Worm (Caenorhabditis elegans) whole organism, L1 larva: ENCODE data around the gene B0280.2.
A peak's percentile ranks its signal among the peaks of the same experiment; 100 is the strongest.

Experiments
- C04F5.9 ChIP-seq: sonication (generic microtip); optimal IDR thresholded peaks from 2 replicates; lab custom pipeline; 2016; ENCODE audit warnings: missing genetic modification characterization, missing compliant biosample characterization
- C16A3.4 ChIP-seq: fragments of 150-350 bp; optimal IDR thresholded peaks from 2 replicates; lab custom pipeline; 2014; ENCODE audit warnings: missing biosample characterization, missing genetic modification characterization
- C34B4.2 ChIP-seq: sonication (generic microtip); optimal IDR thresholded peaks from 2 replicates; lab custom pipeline; 2017; ENCODE audit warnings: mild to moderate bottlenecking, missing genetic modification characterization, missing compliant biosample characterization
- F16B12.6 ChIP-seq: fragments of 150-350 bp; optimal IDR thresholded peaks from 2 replicates; lab custom pipeline; 2014; ENCODE audit warnings: missing biosample characterization, missing genetic modification characterization
- aha-1 ChIP-seq: fragments of 150-350 bp; optimal IDR thresholded peaks from 2 replicates; lab custom pipeline; 2014; ENCODE audit warnings: missing biosample characterization, missing genetic modification characterization
- blmp-1 ChIP-seq: fragments of 150-350 bp; optimal IDR thresholded peaks from 2 replicates; lab custom pipeline; 2014; ENCODE audit warnings: missing biosample characterization, missing genetic modification characterization
- ceh-8 ChIP-seq: fragments of 200-800 bp; sonication (Bioruptor generic); optimal IDR thresholded peaks from 2 replicates; lab custom pipeline; 2018; ENCODE audit warnings: mild to moderate bottlenecking, missing genetic modification characterization, moderate library complexity, missing compliant biosample characterization
- ceh-88 ChIP-seq: fragments of 200-800 bp; sonication (Bioruptor generic); IDR thresholded peaks from 2 replicates; pipeline ENCODE4 v1.3.6; 2022; ENCODE audit warnings: missing genetic modification characterization, missing compliant biosample characterization
- ceh-90 ChIP-seq: sonication (generic microtip); optimal IDR thresholded peaks from 2 replicates; lab custom pipeline; 2016; ENCODE audit warnings: missing genetic modification characterization, missing compliant biosample characterization
- ces-1 ChIP-seq: fragments of 150-350 bp; optimal IDR thresholded peaks from 2 replicates; lab custom pipeline; 2014; ENCODE audit warnings: missing biosample characterization, missing genetic modification reagents, missing genetic modification characterization
- dpl-1 ChIP-seq, 3 experiments: fragments of 150-350 bp in 2 of 3; sonication (generic microtip) in 1 of 3; optimal IDR thresholded peaks; 2 replicates each; lab custom pipeline; 2014 to 2017; ENCODE audit warnings: missing biosample characterization in 3 of 3, missing genetic modification characterization in 3 of 3, missing genetic modification reagents in 3 of 3
- dsc-1 ChIP-seq: sonication (generic microtip); optimal IDR thresholded peaks from 2 replicates; lab custom pipeline; 2016; ENCODE audit warnings: mild to moderate bottlenecking, missing genetic modification characterization, missing compliant biosample characterization
- efl-3 ChIP-seq: fragments of 200-800 bp; sonication (Bioruptor generic); optimal IDR thresholded peaks from 2 replicates; lab custom pipeline; 2018; ENCODE audit warnings: mild to moderate bottlenecking, missing genetic modification characterization, missing compliant biosample characterization
- egl-13 ChIP-seq: sonication (generic microtip); optimal IDR thresholded peaks from 2 replicates; lab custom pipeline; 2016; ENCODE audit warnings: missing genotype, missing genetic modification reagents, missing genetic modification characterization, missing compliant biosample characterization
- egl-27 ChIP-seq, 2 experiments: fragments of 150-350 bp in 1 of 2; sonication (generic microtip); optimal IDR thresholded peaks; 3 replicates each; lab custom pipeline; 2017 to 2018; ENCODE audit warnings: missing biosample characterization in 2 of 2, missing genetic modification characterization in 2 of 2, missing genetic modification reagents in 2 of 2
- elt-2 ChIP-seq: sonication (generic microtip); optimal IDR thresholded peaks from 2 replicates; lab custom pipeline; 2016; ENCODE audit warnings: missing genetic modification characterization, mild to moderate bottlenecking, inconsistent platforms, missing compliant biosample characterization, missing genetic modification reagents
- elt-3 ChIP-seq, 6 experiments: fragments of 150-350 bp in 1 of 6; sonication (generic microtip); optimal IDR thresholded peaks; 2 replicates each; lab custom pipeline; 2017 to 2018; ENCODE audit warnings: missing biosample characterization in 6 of 6, missing genetic modification characterization in 6 of 6, inconsistent platforms in 1 of 6
- fkh-8 ChIP-seq: sonication (generic microtip); optimal IDR thresholded peaks from 2 replicates; lab custom pipeline; 2016; ENCODE audit warnings: mild to moderate bottlenecking, missing genetic modification characterization, missing compliant biosample characterization
- hlh-17 ChIP-seq: fragments of 200-800 bp; sonication (Bioruptor generic); optimal IDR thresholded peaks from 2 replicates; lab custom pipeline; 2018; ENCODE audit warnings: missing genetic modification characterization, mild to moderate bottlenecking, missing compliant biosample characterization, moderate library complexity, borderline replicate concordance
- hlh-4 ChIP-seq: sonication (generic microtip); optimal IDR thresholded peaks from 2 replicates; lab custom pipeline; 2016; ENCODE audit warnings: mild to moderate bottlenecking, missing genetic modification characterization, missing compliant biosample characterization
- hpl-2 ChIP-seq: fragments of 150-350 bp; optimal IDR thresholded peaks from 2 replicates; lab custom pipeline; 2014; ENCODE audit warnings: missing biosample characterization, missing genetic modification reagents, missing genetic modification characterization
- irx-1 ChIP-seq: sonication (generic microtip); optimal IDR thresholded peaks from 2 replicates; lab custom pipeline; 2016; ENCODE audit warnings: missing genetic modification characterization, missing compliant biosample characterization
- isw-1 ChIP-seq: fragments of 200-800 bp; sonication (Bioruptor generic); IDR thresholded peaks from 2 replicates; pipeline ENCODE4 v1.3.6; 2022; ENCODE audit warnings: missing genetic modification characterization, missing compliant biosample characterization
- jun-1 ChIP-seq: fragments of 150-350 bp; optimal IDR thresholded peaks from 2 replicates; lab custom pipeline; 2014; ENCODE audit warnings: missing biosample characterization, missing genetic modification reagents, missing genetic modification characterization
- lin-14 ChIP-seq: fragments of 200-800 bp; sonication (Bioruptor generic); optimal IDR thresholded peaks from 2 replicates; lab custom pipeline; 2018; ENCODE audit warnings: mild to moderate bottlenecking, missing genetic modification characterization, moderate library complexity, missing compliant biosample characterization
- lin-15B ChIP-seq: fragments of 150-350 bp; sonication (generic microtip); optimal IDR thresholded peaks from 3 replicates; lab custom pipeline; 2014; ENCODE audit warnings: missing biosample characterization, missing genetic modification characterization
- lin-39 ChIP-seq: fragments of 150-350 bp; optimal IDR thresholded peaks from 2 replicates; lab custom pipeline; 2014; ENCODE audit warnings: missing biosample characterization, missing genetic modification reagents, missing genetic modification characterization
- mab-9 ChIP-seq: fragments of 200-800 bp; sonication (Bioruptor generic); IDR thresholded peaks from 2 replicates; pipeline ENCODE4 v1.3.6; 2022; ENCODE audit warnings: missing genetic modification reagents, missing genetic modification characterization, missing compliant biosample characterization
- mef-2 ChIP-seq: fragments of 150-350 bp; optimal IDR thresholded peaks from 2 replicates; lab custom pipeline; 2014; ENCODE audit warnings: missing biosample characterization, missing genetic modification characterization
- nhr-11 ChIP-seq: fragments of 150-350 bp; optimal IDR thresholded peaks from 2 replicates; lab custom pipeline; 2014; ENCODE audit warnings: missing biosample characterization, missing genetic modification characterization
- nhr-19 ChIP-seq: fragments of 200-800 bp; sonication (Bioruptor generic); conservative IDR thresholded peaks from 2 replicates; pipeline ENCODE4 v1.3.6; 2022; ENCODE audit warnings: missing genetic modification characterization, missing compliant biosample characterization
- nhr-237 ChIP-seq: fragments of 150-350 bp; optimal IDR thresholded peaks from 2 replicates; lab custom pipeline; 2014; ENCODE audit warnings: missing biosample characterization, missing genetic modification characterization
- nhr-28 ChIP-seq: fragments of 150-350 bp; optimal IDR thresholded peaks from 2 replicates; lab custom pipeline; 2014; ENCODE audit warnings: missing biosample characterization, missing genetic modification characterization
- nhr-71 ChIP-seq: sonication (generic microtip); optimal IDR thresholded peaks from 2 replicates; lab custom pipeline; 2016; ENCODE audit warnings: mild to moderate bottlenecking, missing genetic modification characterization, moderate library complexity, missing compliant biosample characterization
- nhr-76 ChIP-seq: sonication (generic microtip); optimal IDR thresholded peaks from 2 replicates; lab custom pipeline; 2017; ENCODE audit warnings: missing biosample characterization, missing genetic modification characterization
- nhr-77 ChIP-seq: fragments of 150-350 bp; optimal IDR thresholded peaks from 2 replicates; lab custom pipeline; 2014; ENCODE audit warnings: missing biosample characterization, missing genetic modification characterization
- nhr-84 ChIP-seq: sonication (generic microtip); optimal IDR thresholded peaks from 2 replicates; lab custom pipeline; 2017; ENCODE audit warnings: missing biosample characterization, missing genetic modification characterization
- nhr-85 ChIP-seq: sonication (generic microtip); peaks from one replicate; lab custom pipeline; 2016; ENCODE audit warnings: missing genetic modification characterization, inconsistent platforms, missing compliant biosample characterization
- pag-3 ChIP-seq: sonication (generic microtip); optimal IDR thresholded peaks from 2 replicates; lab custom pipeline; 2017; ENCODE audit warnings: missing genetic modification characterization, mild to moderate bottlenecking, missing compliant biosample characterization, antibody characterized with exemption, borderline replicate concordance; ENCODE audit not compliant: insufficient read depth
- pax-3 ChIP-seq: fragments of 200-800 bp; sonication (Bioruptor generic); optimal IDR thresholded peaks from 2 replicates; lab custom pipeline; 2018; ENCODE audit warnings: mild to moderate bottlenecking, missing genetic modification characterization, moderate library complexity, missing compliant biosample characterization
- pqm-1 ChIP-seq: sonication (generic microtip); optimal IDR thresholded peaks from 3 replicates; lab custom pipeline; 2017; ENCODE audit warnings: missing biosample characterization, missing genetic modification characterization
- skn-1 ChIP-seq: fragments of 150-350 bp; optimal IDR thresholded peaks from 2 replicates; lab custom pipeline; 2014; ENCODE audit warnings: missing biosample characterization, missing genetic modification characterization
- snpc-4 ChIP-seq: fragments of 150-350 bp; optimal IDR thresholded peaks from 2 replicates; lab custom pipeline; 2014; ENCODE audit warnings: missing biosample characterization, missing genetic modification characterization
- snu-23 ChIP-seq: sonication (generic microtip); optimal IDR thresholded peaks from 2 replicates; lab custom pipeline; 2016; ENCODE audit warnings: missing genetic modification characterization, missing compliant biosample characterization
- sup-37 ChIP-seq: fragments of 200-800 bp; sonication (Bioruptor generic); optimal IDR thresholded peaks from 2 replicates; lab custom pipeline; 2018; ENCODE audit warnings: mild to moderate bottlenecking, missing genetic modification characterization, missing compliant biosample characterization
- tbx-2 ChIP-seq: sonication (generic microtip); optimal IDR thresholded peaks from 2 replicates; lab custom pipeline; 2016; ENCODE audit warnings: missing genetic modification characterization, missing compliant biosample characterization
- tlp-1 ChIP-seq: fragments of 150-350 bp; optimal IDR thresholded peaks from 2 replicates; lab custom pipeline; 2014; ENCODE audit warnings: missing biosample characterization, missing genetic modification characterization
- unc-130 ChIP-seq: fragments of 150-350 bp; optimal IDR thresholded peaks from 2 replicates; lab custom pipeline; 2017; ENCODE audit warnings: missing biosample characterization, missing genetic modification characterization, inconsistent platforms
- unc-30 ChIP-seq: sonication (generic microtip); optimal IDR thresholded peaks from 2 replicates; lab custom pipeline; 2017; ENCODE audit warnings: missing biosample characterization, missing genetic modification characterization
- unc-62 ChIP-seq: fragments of 150-350 bp; optimal IDR thresholded peaks from 2 replicates; lab custom pipeline; 2014; ENCODE audit warnings: missing biosample characterization, missing genetic modification reagents, missing genetic modification characterization
- unc-86 ChIP-seq: sonication (generic microtip); optimal IDR thresholded peaks from 2 replicates; lab custom pipeline; 2016; ENCODE audit warnings: missing genetic modification characterization, missing compliant biosample characterization
- zip-4 ChIP-seq: fragments of 200-800 bp; sonication (Bioruptor generic); optimal IDR thresholded peaks from 2 replicates; lab custom pipeline; 2018; ENCODE audit warnings: mild to moderate bottlenecking, missing genetic modification characterization, moderate library complexity, missing compliant biosample characterization
- ztf-4 ChIP-seq: fragments of 150-350 bp; optimal IDR thresholded peaks from 2 replicates; lab custom pipeline; 2014; ENCODE audit warnings: missing biosample characterization, missing genetic modification characterization

The B0280.2 gene

ce11 chrIII:7116615-7117252 is 7.7 kb upstream of the B0280.2 start:
- no peak for TF ChIP-seq unc-30 (tag; lab: Kevin White, UChicago)
- TF ChIP-seq elt-2 (tag; lab: Kevin White, UChicago): peak; percentile 26
- peak; percentile 13 to 61 (median 29) for TF ChIP-seq dpl-1 (GFP tag; optimal IDR thresholded peaks at IDR 0.05; lab: Kevin White, UChicago)
- TF ChIP-seq C16A3.4 (tag; lab: Kevin White, UChicago): peak; percentile 72
- TF ChIP-seq jun-1 (tag; lab: Kevin White, UChicago): peak; percentile 84
- TF ChIP-seq ztf-4 (tag; lab: Kevin White, UChicago): peak; percentile 43
- TF ChIP-seq aha-1 (tag; lab: Kevin White, UChicago): no peak
- TF ChIP-seq zip-4 (GFP tag; lab: Kevin White, UChicago): no peak
- peak; percentile 74 for TF ChIP-seq nhr-77 (tag; lab: Kevin White, UChicago)
- peak; percentile 28 for TF ChIP-seq F16B12.6 (tag; lab: Kevin White, UChicago)
- TF ChIP-seq egl-27 (tag; optimal IDR thresholded peaks at IDR 0.05; lab: Kevin White, UChicago): peak; percentile 72 to 78
- TF ChIP-seq ceh-90 (tag; lab: Kevin White, UChicago): no peak
- TF ChIP-seq nhr-85 (tag; lab: Kevin White, UChicago): peak; percentile 95
- no peak for TF ChIP-seq hpl-2 (GFP tag; lab: Kevin White, UChicago)
- TF ChIP-seq nhr-11 (tag; lab: Kevin White, UChicago): peak; percentile 55
- no peak for TF ChIP-seq unc-62 (GFP tag; lab: Kevin White, UChicago)
- TF ChIP-seq mab-9 (GFP tag; lab: Robert Waterston, UW): no peak
- peak; percentile 86 for TF ChIP-seq fkh-8 (tag; lab: Kevin White, UChicago)
- peak in 3 of 6 experiments; percentile 12 to 40 (median 14) for TF ChIP-seq elt-3 (tag; optimal IDR thresholded peaks at IDR 0.05; lab: Kevin White, UChicago)
- no peak for TF ChIP-seq lin-15B
- TF ChIP-seq pax-3 (tag; lab: Kevin White, UChicago): peak; percentile 53
- no peak for TF ChIP-seq sup-37
- peak; percentile 91 for TF ChIP-seq nhr-71 (tag; lab: Kevin White, UChicago)
- no peak for TF ChIP-seq nhr-84
- TF ChIP-seq mef-2 (tag; lab: Kevin White, UChicago): no peak
- TF ChIP-seq tbx-2 (tag; lab: Kevin White, UChicago): peak; percentile 55
- peak; percentile 13 for TF ChIP-seq snpc-4 (tag; lab: Kevin White, UChicago)
- peak; percentile 88 for TF ChIP-seq snu-23 (GFP tag; lab: Kevin White, UChicago)
- peak; percentile 2 for TF ChIP-seq egl-13 (tag; lab: Kevin White, UChicago)
- TF ChIP-seq blmp-1 (tag; lab: Kevin White, UChicago): peak; percentile 78
- TF ChIP-seq pqm-1: no peak
- no peak for TF ChIP-seq C34B4.2 (tag; lab: Kevin White, UChicago)
- TF ChIP-seq unc-130 (tag; lab: Kevin White, UChicago): no peak
- peak; percentile 51 for TF ChIP-seq lin-39 (tag; lab: Kevin White, UChicago)
- TF ChIP-seq ceh-88 (GFP tag; lab: Robert Waterston, UW): no peak
- TF ChIP-seq efl-3 (GFP tag; lab: Kevin White, UChicago): no peak
- no peak for TF ChIP-seq ceh-8 (GFP tag; lab: Kevin White, UChicago)
- no peak for TF ChIP-seq nhr-237 (tag; lab: Kevin White, UChicago)
- TF ChIP-seq isw-1 (GFP tag; lab: Robert Waterston, UW): no peak
- no peak for TF ChIP-seq pag-3 (tag; lab: Kevin White, UChicago)
- TF ChIP-seq hlh-17 (GFP tag; lab: Kevin White, UChicago): no peak
- no peak for TF ChIP-seq tlp-1
- peak; percentile 12 for TF ChIP-seq irx-1 (tag; lab: Kevin White, UChicago)
- peak; percentile 51 for TF ChIP-seq dsc-1 (tag; lab: Kevin White, UChicago)
- TF ChIP-seq C04F5.9 (tag; lab: Kevin White, UChicago): no peak
- TF ChIP-seq skn-1 (tag; lab: Kevin White, UChicago): peak; percentile 61
- TF ChIP-seq nhr-19 (GFP tag; lab: Robert Waterston, UW): peak; percentile 86
- TF ChIP-seq unc-86 (tag; lab: Kevin White, UChicago): no peak
- peak; percentile 90 for TF ChIP-seq lin-14 (GFP tag; lab: Kevin White, UChicago)
- TF ChIP-seq ces-1 (GFP tag; lab: Kevin White, UChicago): no peak
- no peak for TF ChIP-seq nhr-28
- no peak for TF ChIP-seq nhr-76
- no peak for TF ChIP-seq hlh-4
